Worm (Caenorhabditis elegans): Measurements from ENCODE around the gene spl-1.

- TF ChIP-seq nhr-28 (tag; optimal IDR thresholded peaks at IDR 0.05): no peak
- TF ChIP-seq pqm-1 (tag; optimal IDR thresholded peaks at IDR 0.05): no peak
- TF ChIP-seq lsy-2 (tag; optimal IDR thresholded peaks at IDR 0.05): no peak
- TF ChIP-seq ces-1 (GFP tag; optimal IDR thresholded peaks at IDR 0.05): no peak
- no peak for TF ChIP-seq ztf-11 (tag; optimal IDR thresholded peaks at IDR 0.05)
- TF ChIP-seq unc-62 (GFP tag; optimal IDR thresholded peaks at IDR 0.05): no peak
- TF ChIP-seq elt-3 (tag; optimal IDR thresholded peaks at IDR 0.05): no peak
- no peak for TF ChIP-seq ceh-82 (tag; optimal IDR thresholded peaks at IDR 0.05)
- TF ChIP-seq nhr-76 (tag; optimal IDR thresholded peaks at IDR 0.05): no peak
- no peak for TF ChIP-seq aly-2 (tag; optimal IDR thresholded peaks at IDR 0.05)
- TF ChIP-seq skn-1 (tag; optimal IDR thresholded peaks at IDR 0.05): no peak
Measured at ce11 chrIV:383135-383731, at the start of gene spl-1.

Data from whole organism, L1 larva.